Fruit fly (Drosophila melanogaster) whole organism, prepupa: ENCODE measurements around the gene Hph.

Experiments used
- CG3919 ChIP-seq: fragments of 200-800 bp; sonication (Bioruptor generic); optimal IDR thresholded peaks from 3 replicates; lab custom pipeline; 2016; ENCODE audit warnings: missing biosample characterization, missing genetic modification characterization
- CG9139 ChIP-seq: fragments of 200-800 bp; sonication (Bioruptor generic); optimal IDR thresholded peaks from 3 replicates; lab custom pipeline; 2017; ENCODE audit warnings: missing biosample characterization, mild to moderate bottlenecking, missing genetic modification characterization
- cyc ChIP-seq: fragments of 200-800 bp; sonication (Bioruptor generic); optimal IDR thresholded peaks from 3 replicates; lab custom pipeline; 2016; ENCODE audit warnings: missing biosample characterization, missing genetic modification characterization
- esn ChIP-seq: fragments of 200-800 bp; sonication (Bioruptor generic); optimal IDR thresholded peaks from 2 replicates; lab custom pipeline; 2016; ENCODE audit warnings: missing biosample characterization, mild to moderate bottlenecking, missing genetic modification characterization, moderate library complexity
- lz ChIP-seq: fragments of 200-800 bp; sonication (Bioruptor generic); optimal IDR thresholded peaks from 3 replicates; lab custom pipeline; 2016; ENCODE audit warnings: missing biosample characterization, missing genetic modification characterization
- ss ChIP-seq, 2 experiments: fragments of 200-800 bp; sonication (Bioruptor generic); optimal IDR thresholded peaks; 2 replicates in 1 of 2; 3 replicates in 1 of 2; lab custom pipeline; 2017 to 2018; ENCODE audit warnings: mild to moderate bottlenecking in 2 of 2, missing biosample characterization in 2 of 2, missing genetic modification characterization in 2 of 2, moderate library complexity in 1 of 2

dm6 chr3R:5214162-5214916 lies 42.5 kb upstream of the Hph start:
- TF ChIP-seq CG9139 (GFP tag; lab: Kevin White, UChicago): no peak
- TF ChIP-seq lz (GFP tag; lab: Kevin White, UChicago): no peak
- no peak for TF ChIP-seq CG3919 (GFP tag; lab: Kevin White, UChicago)
- TF ChIP-seq ss (GFP tag; optimal IDR thresholded peaks at IDR 0.05; lab: Kevin White, UChicago): no peak
- no peak for TF ChIP-seq cyc (GFP tag; lab: Kevin White, UChicago)
- no peak for TF ChIP-seq esn (GFP tag; lab: Kevin White, UChicago)
